Worm (Caenorhabditis elegans) whole organism, L2 larva: ENCODE measurements around the gene col-163.

Source experiments
- aly-2 ChIP-seq: fragments of 150-350 bp; optimal IDR thresholded peaks from 2 replicates; lab custom pipeline; 2014; ENCODE audit warnings: missing biosample characterization, missing genetic modification characterization
- ama-1 ChIP-seq: fragments of 150-350 bp; optimal IDR thresholded peaks from 2 replicates; lab custom pipeline; 2018; ENCODE audit warnings: inconsistent platforms
- ceh-16 ChIP-seq: fragments of 150-350 bp; optimal IDR thresholded peaks from 2 replicates; lab custom pipeline; 2014; ENCODE audit warnings: missing biosample characterization, missing genetic modification characterization
- dmd-4 ChIP-seq: sonication (generic microtip); optimal IDR thresholded peaks from 2 replicates; lab custom pipeline; 2017; ENCODE audit warnings: missing biosample characterization, missing genetic modification characterization
- elt-3 ChIP-seq: sonication (generic microtip); optimal IDR thresholded peaks from 2 replicates; lab custom pipeline; 2017; ENCODE audit warnings: missing biosample characterization, missing genetic modification characterization
- lin-39 ChIP-seq: fragments of 150-350 bp; optimal IDR thresholded peaks from 2 replicates; lab custom pipeline; 2014; ENCODE audit warnings: missing biosample characterization, missing genetic modification reagents, missing genetic modification characterization
- nhr-11 ChIP-seq: fragments of 150-350 bp; optimal IDR thresholded peaks from 2 replicates; lab custom pipeline; 2014; ENCODE audit warnings: missing biosample characterization, missing genetic modification characterization
- nhr-12 ChIP-seq: fragments of 150-350 bp; optimal IDR thresholded peaks from 2 replicates; lab custom pipeline; 2014; ENCODE audit warnings: missing biosample characterization, missing genetic modification characterization
- nhr-77 ChIP-seq: fragments of 150-350 bp; optimal IDR thresholded peaks from 2 replicates; lab custom pipeline; 2014; ENCODE audit warnings: missing biosample characterization, missing genetic modification characterization
- sma-9 ChIP-seq, 2 experiments: fragments of 150-350 bp in 1 of 2; sonication (generic microtip) in 1 of 2; optimal IDR thresholded peaks; 2 replicates each; lab custom pipeline; 2014 to 2016; ENCODE audit warnings: missing genetic modification characterization in 2 of 2, mild to moderate bottlenecking in 1 of 2, missing biosample characterization in 1 of 2, missing compliant biosample characterization in 1 of 2, missing genetic modification reagents in 1 of 2, moderate library complexity in 1 of 2
- unc-39 ChIP-seq: fragments of 150-350 bp; optimal IDR thresholded peaks from 2 replicates; lab custom pipeline; 2014; ENCODE audit warnings: missing biosample characterization, missing genetic modification characterization
- unc-62 ChIP-seq: fragments of 150-350 bp; optimal IDR thresholded peaks from 2 replicates; lab custom pipeline; 2014; ENCODE audit warnings: missing biosample characterization, missing genetic modification reagents, missing genetic modification characterization
- ztf-1 ChIP-seq: fragments of 200-800 bp; sonication (Bioruptor generic); conservative IDR thresholded peaks from 2 replicates; pipeline ENCODE4 v1.3.6; 2022; ENCODE audit warnings: missing genetic modification characterization, missing compliant biosample characterization
- ztf-11 ChIP-seq: sonication (generic microtip); optimal IDR thresholded peaks from 2 replicates; lab custom pipeline; 2017; ENCODE audit warnings: missing biosample characterization, missing genetic modification characterization

DNA sequence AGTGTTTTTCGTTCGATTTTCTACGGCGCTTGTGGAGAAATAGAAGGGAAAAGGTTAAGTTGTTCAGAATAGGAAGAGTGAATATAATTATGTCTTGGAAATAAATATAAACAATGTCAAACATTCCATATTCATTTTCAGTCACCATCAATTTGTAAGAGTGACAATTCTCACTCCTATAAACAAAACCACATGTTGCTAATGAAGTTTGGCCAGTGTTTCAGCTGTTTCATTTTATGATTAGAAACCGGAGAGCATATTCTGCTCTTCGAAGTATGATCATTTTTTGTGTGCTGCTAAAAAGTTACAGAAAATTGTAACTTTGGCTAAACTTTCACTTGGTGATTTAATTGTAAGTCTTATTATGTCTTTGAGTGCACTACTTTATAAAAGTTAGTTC is 44.8 kb upstream of the col-163 start, which contains the start of gene Y38H6C.21:
- TF ChIP-seq ztf-1 (GFP tag; lab: Robert Waterston, UW) (no peak), unc-62 (no peak), dmd-4 (tag; lab: Kevin White, UChicago) (no peak), elt-3 (tag; lab: Kevin White, UChicago) (no peak), nhr-12 (tag; lab: Kevin White, UChicago) (no peak), sma-9 (GFP tag; optimal IDR thresholded peaks at IDR 0.05; lab: Kevin White, UChicago) (no peak), sma-9 (tag; optimal IDR thresholded peaks at IDR 0.05; lab: Kevin White, UChicago) (no peak), ama-1 (lab: Kevin White, UChicago) (no peak), nhr-11 (tag; lab: Kevin White, UChicago) (no peak), ztf-11 (tag; lab: Kevin White, UChicago) (no peak), aly-2 (tag; lab: Kevin White, UChicago) (no peak), unc-39 (tag; lab: Kevin White, UChicago) (no peak), ceh-16 (tag; lab: Kevin White, UChicago) (no peak), lin-39 (no peak), nhr-77 (tag; lab: Kevin White, UChicago) (no peak)
